Fruit fly (Drosophila melanogaster): ENCODE measurements around the gene CG10185.

DNA sequence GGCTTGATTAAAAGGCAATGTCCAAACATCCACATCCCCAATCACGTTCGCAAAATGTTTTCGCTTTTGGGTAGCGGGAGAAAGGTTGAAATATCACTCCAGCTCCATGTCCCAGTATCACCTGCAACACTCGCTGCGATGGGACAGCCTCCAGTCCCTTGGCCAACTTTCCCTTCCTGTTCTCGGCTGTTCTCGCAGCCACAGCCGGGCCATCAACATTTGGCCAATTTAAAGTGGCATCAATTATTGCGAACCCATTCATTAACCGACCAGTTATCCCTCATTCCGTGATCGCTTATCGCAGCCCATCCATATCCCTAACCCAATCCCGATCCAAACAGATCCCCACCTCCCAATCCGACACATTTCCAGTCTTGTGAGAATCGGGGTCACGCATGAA, 45.7 kb upstream of the CG10185 start:
- TF ChIP-seq Sox102F (GFP tag; optimal IDR thresholded peaks at IDR 0.05) = no peak
- TF ChIP-seq CG16779 (tag; optimal IDR thresholded peaks at IDR 0.05) = no peak
- TF ChIP-seq dsx (GFP tag; optimal IDR thresholded peaks at IDR 0.05; ENCODE audit: poor library complexity, severe bottlenecking) = no peak
- no peak for TF ChIP-seq CG31627 (GFP tag; optimal IDR thresholded peaks at IDR 0.05)
- TF ChIP-seq acj6 (GFP tag; optimal IDR thresholded peaks at IDR 0.05) = no peak
- TF ChIP-seq OdsH (GFP tag; optimal IDR thresholded peaks at IDR 0.05) = no peak
- no peak for TF ChIP-seq CG10631 (GFP tag; optimal IDR thresholded peaks at IDR 0.05)
- no peak for TF ChIP-seq dac (GFP tag; optimal IDR thresholded peaks at IDR 0.05)

Data from whole organism, prepupa.